Worm (Caenorhabditis elegans): ENCODE results near the gene famh-136.

famh-136 gene

ce11 chrIII:8873990-8874668 lies 13.4 kb upstream of the famh-136 start (continued):
- TF ChIP-seq egrh-3 (GFP tag; IDR thresholded peaks at IDR 0.05): peak; percentile 68
- peak; percentile 94 for TF ChIP-seq lir-1 (GFP tag; conservative IDR thresholded peaks at IDR 0.05)
- TF ChIP-seq lin-54 (GFP tag; optimal IDR thresholded peaks at IDR 0.05): peak; percentile 34
- 0 out of 2 replicates have a peak, but pooled peaks have one; percentile 39 for TF ChIP-seq B0336.3 (GFP tag; IDR thresholded peaks at IDR 0.05)
- peak; percentile 83 for TF ChIP-seq K12H6.12 (tag; optimal IDR thresholded peaks at IDR 0.05)
- TF ChIP-seq dox-1 (GFP tag; IDR thresholded peaks at IDR 0.05): peak; percentile 61; the same call in 1 of the 2 replicates
- 0 out of 2 replicates have a peak, but pooled peaks have one; percentile 37 for TF ChIP-seq aptf-2 (GFP tag; conservative IDR thresholded peaks at IDR 0.05)
- TF ChIP-seq F23B12.7 (tag; optimal IDR thresholded peaks at IDR 0.05; ENCODE audit: insufficient read depth): no peak
- no peak for TF ChIP-seq F39B2.1 (GFP tag; IDR thresholded peaks at IDR 0.05)
- TF ChIP-seq hrde-1 (tag; optimal IDR thresholded peaks at IDR 0.05; ENCODE audit: borderline replicate concordance): no peak
- TF ChIP-seq hmg-1.2 (GFP tag; IDR thresholded peaks at IDR 0.05): peak; percentile 91
- peak; percentile 8 for TF ChIP-seq tbp1 (GFP tag; optimal IDR thresholded peaks at IDR 0.05)
- 0 out of 2 replicates have a peak, but pooled peaks have one; percentile 33 for TF ChIP-seq pbrm-1 (GFP tag; IDR thresholded peaks at IDR 0.05)
- TF ChIP-seq mcd-1 (GFP tag; IDR thresholded peaks at IDR 0.05): peak; percentile 52
- TF ChIP-seq nhr-90 (tag; optimal IDR thresholded peaks at IDR 0.05): no peak
- no peak for TF ChIP-seq T07F8.4 (tag; optimal IDR thresholded peaks at IDR 0.05)
- TF ChIP-seq ztf-18 (tag; optimal IDR thresholded peaks at IDR 0.05): peak; percentile 45
- TF ChIP-seq attf-5 (GFP tag; optimal IDR thresholded peaks at IDR 0.05): peak; percentile 53
- TF ChIP-seq lin-35 (GFP tag; optimal IDR thresholded peaks at IDR 0.05): peak in 1 of 3 experiments; percentile 56
- no peak for TF ChIP-seq ceh-91 (GFP tag; IDR thresholded peaks at IDR 0.05)
- peak; percentile 76 for TF ChIP-seq chd-7 (tag; optimal IDR thresholded peaks at IDR 0.05)
- peak; percentile 28 for TF ChIP-seq snpc-4 (GFP tag; optimal IDR thresholded peaks at IDR 0.05)
- peak in 1 of 4 experiments; percentile 35 for TF ChIP-seq snpc-4 (tag; optimal IDR thresholded peaks at IDR 0.05)
- no peak for TF ChIP-seq unc-130 (GFP tag; optimal IDR thresholded peaks at IDR 0.05)
- TF ChIP-seq aptf-3 (GFP tag; IDR thresholded peaks at IDR 0.05): no peak
- peak; percentile 15 for TF ChIP-seq die-1 (tag; optimal IDR thresholded peaks at IDR 0.05)
- 0 out of 2 replicates have a peak, but pooled peaks have one; percentile 23 for TF ChIP-seq K11D2.4 (GFP tag; IDR thresholded peaks at IDR 0.05)

- TF ChIP-seq hlh-12 (tag; optimal IDR thresholded peaks at IDR 0.05) (no peak), T26A5.8 (tag; optimal IDR thresholded peaks at IDR 0.05) (no peak), ceh-79 (tag; optimal IDR thresholded peaks at IDR 0.05) (no peak), lin-54 (GFP tag; optimal IDR thresholded peaks at IDR 0.05) (no peak), F49E8.2 (tag; optimal IDR thresholded peaks at IDR 0.05; ENCODE audit: insufficient read depth) (no peak), cebp-2 (GFP tag; IDR thresholded peaks at IDR 0.05) (no peak), bed-1 (GFP tag; IDR thresholded peaks at IDR 0.05) (no peak), hlh-26 (GFP tag; conservative IDR thresholded peaks at IDR 0.05) (no peak)
Observed at ce11 chrIII:8877002-8877401, 10.5 kb upstream of the famh-136 start, which contains the start of gene K01F9.2. TSS of gene K01F9.2 (minus strand) at chrIII:8877128.

- no peak for TF ChIP-seq hrde-1 (tag; optimal IDR thresholded peaks at IDR 0.05; ENCODE audit: borderline replicate concordance)
- no peak for TF ChIP-seq sdz-38 (tag; optimal IDR thresholded peaks at IDR 0.05)
- TF ChIP-seq zfh-2 (GFP tag; conservative IDR thresholded peaks at IDR 0.05): no peak
- TF ChIP-seq ekl-4 (GFP tag; IDR thresholded peaks at IDR 0.05): no peak
- TF ChIP-seq ceh-79 (tag; optimal IDR thresholded peaks at IDR 0.05): no peak
- peak; percentile 74 for TF ChIP-seq unc-62 (GFP tag; optimal IDR thresholded peaks at IDR 0.05)
- no peak for TF ChIP-seq him-1 (tag; optimal IDR thresholded peaks at IDR 0.05)
- TF ChIP-seq lsl-1 (GFP tag; optimal IDR thresholded peaks at IDR 0.05): no peak
- TF ChIP-seq K11D2.4 (GFP tag; IDR thresholded peaks at IDR 0.05): no peak
- no peak for TF ChIP-seq B0019.2 (GFP tag; conservative IDR thresholded peaks at IDR 0.05)
- no peak for TF ChIP-seq lag-1 (GFP tag; IDR thresholded peaks at IDR 0.05)
- TF ChIP-seq ccch-3 (GFP tag; optimal IDR thresholded peaks at IDR 0.05): no peak
- peak; percentile 10; the same call in 1 of the 2 replicates for TF ChIP-seq cebp-1 (GFP tag; IDR thresholded peaks at IDR 0.05)
- no peak for TF ChIP-seq cebp-1 (tag; optimal IDR thresholded peaks at IDR 0.05)
- TF ChIP-seq B0035.1 (tag; optimal IDR thresholded peaks at IDR 0.05): no peak
Observed at ce11 chrIII:8878960-8879359, 8.6 kb upstream of the famh-136 start.

Measured in whole organism, young adult.